Worm (Caenorhabditis elegans): ENCODE data around the gene Y116A8C.25.
"Not testable (repeated sequence)": the region's sequence is repeated elsewhere in the genome, so short reads cannot be mapped to it uniquely, and the experiment has no call there.

ce11 chrIV:17064937-17065336, 13.6 kb downstream of the Y116A8C.25 start, which contains the start of gene Y116A8C.465:
- TF ChIP-seq ama-1 (optimal IDR thresholded peaks at IDR 0.05); ceh-82 (tag; optimal IDR thresholded peaks at IDR 0.05); zag-1 (tag; optimal IDR thresholded peaks at IDR 0.05); unc-62 (GFP tag; optimal IDR thresholded peaks at IDR 0.05); skn-1 (tag; optimal IDR thresholded peaks at IDR 0.05); fos-1 (tag; optimal IDR thresholded peaks at IDR 0.05); snpc-4 (tag; optimal IDR thresholded peaks at IDR 0.05): not testable (repeated sequence)

Measured in whole organism, L2 larva.